Fruit fly (Drosophila melanogaster) whole organism, embryonic: Measurements from ENCODE around the gene ato.

Source experiments
- Abd-B ChIP-seq: fragments of 200-800 bp; sonication (Bioruptor generic); optimal IDR thresholded peaks from 2 replicates; lab custom pipeline; 2018; ENCODE audit warnings: missing biosample characterization, mild to moderate bottlenecking, missing genetic modification characterization, moderate library complexity
- Ada2b ChIP-seq: fragments of 200-800 bp; sonication (Bioruptor generic); IDR thresholded peaks from 2 replicates; pipeline ENCODE4 v1.3.6; 2022; ENCODE audit warnings: missing biosample characterization, missing genetic modification characterization
- Antp ChIP-seq: fragments of 200-800 bp; sonication (Bioruptor generic); optimal IDR thresholded peaks from 3 replicates; lab custom pipeline; 2016; ENCODE audit warnings: missing biosample characterization, missing genetic modification characterization
- B-H1 ChIP-seq: fragments of 200-800 bp; sonication (Bioruptor generic); IDR thresholded peaks from 3 replicates; pipeline ENCODE4 v1.3.6; 2022; ENCODE audit warnings: missing biosample characterization, missing genetic modification characterization
- BtbVII ChIP-seq: fragments of 200-800 bp; sonication (Bioruptor generic); optimal IDR thresholded peaks from 3 replicates; lab custom pipeline; 2017; ENCODE audit warnings: missing biosample characterization, mild to moderate bottlenecking, missing genetic modification characterization
- CG10543 ChIP-seq: fragments of 200-800 bp; sonication (Bioruptor generic); optimal IDR thresholded peaks from 3 replicates; lab custom pipeline; 2017; ENCODE audit warnings: missing biosample characterization, mild to moderate bottlenecking, missing genetic modification characterization, moderate library complexity
- CG11085 ChIP-seq: fragments of 200-800 bp; sonication (Bioruptor generic); IDR thresholded peaks from 2 replicates; pipeline ENCODE4 v1.3.6; 2022; ENCODE audit warnings: missing biosample characterization, missing genetic modification characterization
- CG11696 ChIP-seq: fragments of 200-800 bp; sonication (Bioruptor generic); IDR thresholded peaks from 2 replicates; pipeline ENCODE4 v1.3.6; 2022; ENCODE audit warnings: missing biosample characterization, missing genetic modification characterization
- CG12071 ChIP-seq: fragments of 200-800 bp; sonication (Bioruptor generic); optimal IDR thresholded peaks from 3 replicates; lab custom pipeline; 2018; ENCODE audit warnings: missing biosample characterization, mild to moderate bottlenecking, missing genetic modification characterization
- CG12155 ChIP-seq: fragments of 200-800 bp; sonication (Bioruptor generic); optimal IDR thresholded peaks from 3 replicates; lab custom pipeline; 2016; ENCODE audit warnings: missing biosample characterization, missing genetic modification characterization
- CG12769 ChIP-seq: fragments of 200-800 bp; sonication (Bioruptor generic); optimal IDR thresholded peaks from 2 replicates; lab custom pipeline; 2019; ENCODE audit warnings: missing biosample characterization, mild to moderate bottlenecking, missing genetic modification characterization, moderate library complexity
- CG13894 ChIP-seq: fragments of 200-800 bp; sonication (Bioruptor generic); optimal IDR thresholded peaks from 3 replicates; lab custom pipeline; 2018; ENCODE audit warnings: missing biosample characterization, mild to moderate bottlenecking, missing genetic modification characterization, moderate library complexity
- CG16863 ChIP-seq: fragments of 200-800 bp; sonication (Bioruptor generic); optimal IDR thresholded peaks from 3 replicates; lab custom pipeline; 2016; ENCODE audit warnings: missing biosample characterization, missing genetic modification characterization
- CG17829 ChIP-seq: fragments of 200-800 bp; optimal IDR thresholded peaks from 2 replicates; lab custom pipeline; 2019; ENCODE audit warnings: missing biosample characterization, mild to moderate bottlenecking, missing genetic modification characterization, moderate library complexity
- CG17912 ChIP-seq: fragments of 200-800 bp; sonication (Bioruptor generic); optimal IDR thresholded peaks from 2 replicates; lab custom pipeline; 2018; ENCODE audit warnings: missing biosample characterization, mild to moderate bottlenecking, missing genetic modification characterization
- CG2199 ChIP-seq: fragments of 200-800 bp; sonication (Bioruptor generic); IDR thresholded peaks from 3 replicates; pipeline ENCODE4 v1.3.6; 2022; ENCODE audit warnings: missing biosample characterization, missing genetic modification characterization
- CG2875 ChIP-seq: fragments of 200-800 bp; sonication (Bioruptor generic); optimal IDR thresholded peaks from 2 replicates; lab custom pipeline; 2017; ENCODE audit warnings: missing biosample characterization, mild to moderate bottlenecking, missing genetic modification characterization, missing genetic modification reagents
- CG3726 ChIP-seq: fragments of 200-800 bp; sonication (Bioruptor generic); IDR thresholded peaks from 3 replicates; pipeline ENCODE4, ENCODE4 v1.3.6; 2022; ENCODE audit warnings: missing biosample characterization, missing genetic modification characterization
- CG4820 ChIP-seq: fragments of 200-800 bp; sonication (Bioruptor generic); optimal IDR thresholded peaks from 3 replicates; lab custom pipeline; 2016; ENCODE audit warnings: missing biosample characterization, missing genetic modification characterization
- CG8388 ChIP-seq: fragments of 200-800 bp; sonication (Bioruptor generic); optimal IDR thresholded peaks from 2 replicates; lab custom pipeline; 2019; ENCODE audit warnings: missing biosample characterization, mild to moderate bottlenecking, missing genetic modification characterization, moderate library complexity
- CG8478 ChIP-seq: fragments of >200 bp; optimal IDR thresholded peaks from 2 replicates; lab custom pipeline; 2018
- CG9215 ChIP-seq: fragments of 200-800 bp; sonication (Bioruptor generic); IDR thresholded peaks from 2 replicates; pipeline ENCODE4 v1.3.6; 2022; ENCODE audit warnings: missing biosample characterization, missing genetic modification characterization
- CG9797 ChIP-seq: fragments of 200-800 bp; sonication (Bioruptor generic); optimal IDR thresholded peaks from 3 replicates; lab custom pipeline; 2018; ENCODE audit warnings: missing biosample characterization, mild to moderate bottlenecking, missing genetic modification characterization
- Camta ChIP-seq: fragments of 200-800 bp; sonication (Bioruptor generic); optimal IDR thresholded peaks from 2 replicates; lab custom pipeline; 2016; ENCODE audit warnings: missing biosample characterization, missing genetic modification characterization
- CrebB ChIP-seq: fragments of 200-800 bp; sonication (Bioruptor generic); optimal IDR thresholded peaks from 3 replicates; lab custom pipeline; 2018; ENCODE audit warnings: missing biosample characterization, mild to moderate bottlenecking, missing genetic modification characterization
- D19A ChIP-seq: fragments of 200-800 bp; optimal IDR thresholded peaks from 3 replicates; lab custom pipeline; 2019; ENCODE audit warnings: missing biosample characterization, mild to moderate bottlenecking, missing genetic modification characterization, moderate library complexity
- D19B ChIP-seq: fragments of 200-800 bp; sonication (Bioruptor generic); optimal IDR thresholded peaks from 2 replicates; lab custom pipeline; 2017; ENCODE audit warnings: missing biosample characterization, mild to moderate bottlenecking, missing genetic modification characterization
- Gsc ChIP-seq: fragments of 200-800 bp; sonication (Bioruptor generic); IDR thresholded peaks from 2 replicates; pipeline ENCODE4 v1.3.6; 2022; ENCODE audit warnings: missing biosample characterization, missing genetic modification characterization
- Hsf ChIP-seq: fragments of 200-800 bp; sonication (Bioruptor generic); optimal IDR thresholded peaks from 3 replicates; lab custom pipeline; 2016; ENCODE audit warnings: missing biosample characterization, missing genetic modification characterization
- Lpt ChIP-seq: fragments of >200 bp; optimal IDR thresholded peaks from 2 replicates; lab custom pipeline; 2018; ENCODE audit warnings: missing biosample characterization, missing genetic modification characterization
- PHDP ChIP-seq: fragments of 200-800 bp; sonication (Bioruptor generic); optimal IDR thresholded peaks from 3 replicates; lab custom pipeline; 2018; ENCODE audit warnings: missing biosample characterization, mild to moderate bottlenecking, missing genetic modification characterization, moderate library complexity
- Rfx ChIP-seq: fragments of 200-800 bp; sonication (Bioruptor generic); IDR thresholded peaks from 2 replicates; pipeline ENCODE4 v1.3.6; 2022; ENCODE audit warnings: missing biosample characterization, missing genetic modification characterization
- Vsx1 ChIP-seq: fragments of 200-800 bp; sonication (Bioruptor generic); optimal IDR thresholded peaks from 2 replicates; lab custom pipeline; 2017; ENCODE audit warnings: missing biosample characterization, mild to moderate bottlenecking, missing genetic modification characterization, missing genetic modification reagents
- YL-1 ChIP-seq: fragments of 200-800 bp; sonication (Bioruptor generic); optimal IDR thresholded peaks from 3 replicates; lab custom pipeline; 2017; ENCODE audit warnings: missing biosample characterization, mild to moderate bottlenecking, missing genetic modification characterization
- abd-A ChIP-seq: fragments of 200-800 bp; sonication (Bioruptor generic); optimal IDR thresholded peaks from 3 replicates; lab custom pipeline; 2019; ENCODE audit warnings: missing biosample characterization, mild to moderate bottlenecking, missing genetic modification characterization, moderate library complexity
- al ChIP-seq: fragments of 200-800 bp; sonication (Bioruptor generic); IDR thresholded peaks from 2 replicates; pipeline ENCODE4 v1.3.6; 2022; ENCODE audit warnings: missing biosample characterization, missing genetic modification characterization
- ara ChIP-seq: fragments of 200-800 bp; sonication (Bioruptor generic); IDR thresholded peaks from 2 replicates; pipeline ENCODE4 v1.3.6; 2022; ENCODE audit warnings: missing biosample characterization, missing genetic modification characterization
- bcd ChIP-seq: fragments of 200-800 bp; sonication (Bioruptor generic); optimal IDR thresholded peaks from 2 replicates; lab custom pipeline; 2017; ENCODE audit warnings: missing biosample characterization, mild to moderate bottlenecking, missing genetic modification characterization
- cas ChIP-seq: fragments of 200-800 bp; sonication (Bioruptor generic); IDR thresholded peaks from 2 replicates; pipeline ENCODE4 v1.3.6; 2022; ENCODE audit warnings: missing biosample characterization, missing genetic modification characterization
- disco-r ChIP-seq: fragments of 200-800 bp; sonication (Bioruptor generic); optimal IDR thresholded peaks from 2 replicates; lab custom pipeline; 2016; ENCODE audit warnings: missing biosample characterization, missing genetic modification characterization
- dm ChIP-seq: fragments of 200-800 bp; sonication (Bioruptor generic); optimal IDR thresholded peaks from 3 replicates; lab custom pipeline; 2016; ENCODE audit warnings: missing biosample characterization, missing genetic modification characterization
- fu2 ChIP-seq: fragments of 200-800 bp; sonication (Bioruptor generic); optimal IDR thresholded peaks from 2 replicates; lab custom pipeline; 2016; ENCODE audit warnings: missing biosample characterization, missing genetic modification characterization
- gsb ChIP-seq: fragments of 200-800 bp; sonication (Bioruptor generic); IDR thresholded peaks from 2 replicates; pipeline ENCODE4 v1.3.6; 2022; ENCODE audit warnings: missing biosample characterization, missing genetic modification characterization
- gt ChIP-seq: fragments of 200-800 bp; sonication (Bioruptor generic); IDR thresholded peaks from 2 replicates; pipeline ENCODE4 v1.3.6; 2022; ENCODE audit warnings: missing biosample characterization, missing genetic modification characterization
- klu ChIP-seq: fragments of 200-800 bp; sonication (Bioruptor generic); IDR thresholded peaks from 2 replicates; pipeline ENCODE4 v1.3.6; 2022; ENCODE audit warnings: missing biosample characterization, missing genetic modification characterization
- lab ChIP-seq: fragments of 200-800 bp; sonication (Bioruptor generic); optimal IDR thresholded peaks from 3 replicates; lab custom pipeline; 2017; ENCODE audit warnings: missing biosample characterization, missing genetic modification characterization, mild to moderate bottlenecking, moderate library complexity, missing genetic modification reagents
- lmd ChIP-seq: fragments of 200-800 bp; sonication (Bioruptor generic); IDR thresholded peaks from 2 replicates; pipeline ENCODE4 v1.3.6; 2022; ENCODE audit warnings: missing biosample characterization, missing genetic modification characterization
- phol ChIP-seq: fragments of 200-800 bp; sonication (Bioruptor generic); optimal IDR thresholded peaks from 3 replicates; lab custom pipeline; 2018; ENCODE audit warnings: missing biosample characterization, mild to moderate bottlenecking, missing genetic modification characterization, moderate library complexity
- rib ChIP-seq: fragments of 200-800 bp; sonication (Bioruptor generic); IDR thresholded peaks from 2 replicates; pipeline ENCODE4 v1.3.6; 2022; ENCODE audit warnings: missing biosample characterization, missing genetic modification characterization
- run ChIP-seq: fragments of 200-800 bp; sonication (Bioruptor generic); optimal IDR thresholded peaks from 3 replicates; lab custom pipeline; 2018; ENCODE audit warnings: missing biosample characterization, mild to moderate bottlenecking, missing genetic modification characterization
- sqz ChIP-seq: fragments of 200-800 bp; sonication (Bioruptor generic); optimal IDR thresholded peaks from 3 replicates; lab custom pipeline; 2018; ENCODE audit warnings: missing biosample characterization, mild to moderate bottlenecking, missing genetic modification characterization
- sr ChIP-seq: fragments of 200-800 bp; sonication (Bioruptor generic); IDR thresholded peaks from 3 replicates; pipeline ENCODE4 v1.3.6; 2022; ENCODE audit warnings: missing biosample characterization, missing genetic modification characterization
- tin ChIP-seq: fragments of 200-800 bp; sonication (Bioruptor generic); optimal IDR thresholded peaks from 3 replicates; lab custom pipeline; 2016; ENCODE audit warnings: missing biosample characterization, missing genetic modification characterization

ato gene

dm6 chr3R:8233370-8233773, 44.5 kb upstream of the ato start, which contains the start of gene PolI (continued):
- TF ChIP-seq B-H1 (GFP tag; lab: Robert Waterston, UW), result no peak
- no peak for TF ChIP-seq Gsc
- no peak for TF ChIP-seq gt (GFP tag; lab: Robert Waterston, UW)
- TF ChIP-seq cas (GFP tag; lab: Robert Waterston, UW), result no peak
- no peak for TF ChIP-seq Abd-B (GFP tag; lab: Kevin White, UChicago)
- no peak for TF ChIP-seq CG9215 (GFP tag; lab: Robert Waterston, UW)
- TF ChIP-seq Vsx1, result no peak
- TF ChIP-seq CG8478 (lab: Kevin White, UChicago), result no peak
- no peak for TF ChIP-seq disco-r (GFP tag; lab: Kevin White, UChicago)
- TF ChIP-seq tin, result peak; percentile 13
- TF ChIP-seq CG17829 (tag; lab: Kevin White, UChicago), result peak; percentile 44
- no peak for TF ChIP-seq lmd (GFP tag; lab: Robert Waterston, UW)
- no peak for TF ChIP-seq CG16863 (GFP tag; lab: Kevin White, UChicago)
- no peak for TF ChIP-seq CG4820 (GFP tag; lab: Kevin White, UChicago)
- TF ChIP-seq run (tag; lab: Kevin White, UChicago), result peak; percentile 19
- TF ChIP-seq CG9797 (GFP tag; lab: Kevin White, UChicago), result peak; percentile 57
- no peak for TF ChIP-seq rib (GFP tag; lab: Robert Waterston, UW)
- no peak for TF ChIP-seq al (GFP tag; lab: Robert Waterston, UW)
- no peak for TF ChIP-seq lab
- no peak for TF ChIP-seq D19A (tag; lab: Kevin White, UChicago)
- TF ChIP-seq CG13894, result no peak
- no peak for TF ChIP-seq fu2 (GFP tag; lab: Kevin White, UChicago)
- no peak for TF ChIP-seq klu (GFP tag; lab: Robert Waterston, UW)
- peak; percentile 39 for TF ChIP-seq CG12155
- no peak for TF ChIP-seq sr
- peak; percentile 1 for TF ChIP-seq Antp (GFP tag; lab: Kevin White, UChicago)
- TF ChIP-seq Rfx, result peak; percentile 63
- TF ChIP-seq CG10543 (GFP tag; lab: Kevin White, UChicago), result peak; percentile 41
- TF ChIP-seq Hsf (GFP tag; lab: Kevin White, UChicago), result no peak
- TF ChIP-seq CG12071, result no peak
- no peak for TF ChIP-seq Ada2b
- no peak for TF ChIP-seq sqz (GFP tag; lab: Kevin White, UChicago)
- TF ChIP-seq CG3726, result no peak
- TF ChIP-seq abd-A (tag; lab: Kevin White, UChicago), result no peak
- TF ChIP-seq YL-1 (GFP tag; lab: Kevin White, UChicago), result peak; percentile 76
- TF ChIP-seq CG11085 (GFP tag; lab: Robert Waterston, UW), result no peak
- peak; percentile 59 for TF ChIP-seq CG12769 (tag; lab: Kevin White, UChicago)
- TF ChIP-seq CG17912 (GFP tag; lab: Kevin White, UChicago), result no peak
- no peak for TF ChIP-seq BtbVII (GFP tag; lab: Kevin White, UChicago)
- peak; percentile 42 for TF ChIP-seq PHDP (tag; lab: Kevin White, UChicago)
- no peak for TF ChIP-seq D19B
- TF ChIP-seq gsb (GFP tag; lab: Robert Waterston, UW), result no peak
- peak; percentile 19 for TF ChIP-seq Camta (GFP tag; lab: Kevin White, UChicago)
- peak; percentile 31 for TF ChIP-seq bcd (GFP tag; lab: Kevin White, UChicago)
- TF ChIP-seq Lpt (GFP tag; lab: Kevin White, UChicago), result no peak
- TF ChIP-seq CG8388 (GFP tag; lab: Kevin White, UChicago), result no peak
- peak; percentile 58 for TF ChIP-seq phol (tag; lab: Kevin White, UChicago)
- no peak for TF ChIP-seq dm (GFP tag; lab: Kevin White, UChicago)
- TF ChIP-seq ara, result no peak
- no peak for TF ChIP-seq CG2875 (GFP tag; lab: Kevin White, UChicago)
- TF ChIP-seq CG11696, result no peak
- no peak for TF ChIP-seq CrebB (tag; lab: Kevin White, UChicago)
- no peak for TF ChIP-seq CG2199 (GFP tag; lab: Robert Waterston, UW)
